Worm (Caenorhabditis elegans): ENCODE results near the gene F35B12.10.
A peak's percentile ranks its signal among the peaks of the same experiment; 100 is the strongest.

The F35B12.10 gene

ce11 chrV:11641298-11641787 lies 12.3 kb upstream of the F35B12.10 start (continued):
- TF ChIP-seq fkh-4 (tag; optimal IDR thresholded peaks at IDR 0.05; ENCODE audit: borderline replicate concordance) (no peak), Y116A8C.19 (tag; optimal IDR thresholded peaks at IDR 0.05; ENCODE audit: borderline replicate concordance) (no peak), nhr-11 (tag; optimal IDR thresholded peaks at IDR 0.05) (no peak), skn-1 (tag; optimal IDR thresholded peaks at IDR 0.05) (no peak), egl-13 (tag; optimal IDR thresholded peaks at IDR 0.05) (peak; percentile 42), lir-3 (tag; optimal IDR thresholded peaks at IDR 0.05; ENCODE audit: poor library complexity) (peak; percentile 19)

ce11 chrV:11638634-11639117 lies 9.6 kb upstream of the F35B12.10 start:
- TF ChIP-seq C04F5.9 (tag; optimal IDR thresholded peaks at IDR 0.05), result no peak
- TF ChIP-seq ceh-8 (GFP tag; optimal IDR thresholded peaks at IDR 0.05), result peak; percentile 33
- TF ChIP-seq nhr-71 (tag; optimal IDR thresholded peaks at IDR 0.05), result peak; percentile 77
- no peak for TF ChIP-seq nhr-11 (tag; optimal IDR thresholded peaks at IDR 0.05)
- peak; percentile 27 for TF ChIP-seq C16A3.4 (tag; optimal IDR thresholded peaks at IDR 0.05)
- TF ChIP-seq jun-1 (tag; optimal IDR thresholded peaks at IDR 0.05), result peak; percentile 31
- TF ChIP-seq hlh-17 (GFP tag; optimal IDR thresholded peaks at IDR 0.05; ENCODE audit: borderline replicate concordance), result no peak
- no peak for TF ChIP-seq ztf-11 (tag; optimal IDR thresholded peaks at IDR 0.05)
- peak in 2 of 3 experiments; percentile 32 to 39 for TF ChIP-seq ceh-82 (tag; optimal IDR thresholded peaks at IDR 0.05)
- no peak for TF ChIP-seq ztf-4 (tag; optimal IDR thresholded peaks at IDR 0.05)
- no peak for TF ChIP-seq F16B12.6 (tag; optimal IDR thresholded peaks at IDR 0.05)
- no peak for TF ChIP-seq unc-30 (tag; optimal IDR thresholded peaks at IDR 0.05)
- TF ChIP-seq fkh-10 (GFP tag; optimal IDR thresholded peaks at IDR 0.05), result peak; percentile 61
- TF ChIP-seq fkh-8 (tag; optimal IDR thresholded peaks at IDR 0.05), result peak; percentile 70
- peak; percentile 50 for TF ChIP-seq isw-1 (GFP tag; IDR thresholded peaks at IDR 0.05)
- no peak for TF ChIP-seq fkh-4 (tag; optimal IDR thresholded peaks at IDR 0.05; ENCODE audit: borderline replicate concordance)
- TF ChIP-seq mdl-1 (tag; optimal IDR thresholded peaks at IDR 0.05), result peak in 1 of 2 experiments; percentile 40
- peak; percentile 95 for TF ChIP-seq lin-14 (GFP tag; optimal IDR thresholded peaks at IDR 0.05)
- TF ChIP-seq ces-1 (GFP tag; optimal IDR thresholded peaks at IDR 0.05), result no peak
- TF ChIP-seq nhr-20 (tag; optimal IDR thresholded peaks at IDR 0.05), result peak; percentile 45
- TF ChIP-seq tbx-2 (tag; optimal IDR thresholded peaks at IDR 0.05), result peak; percentile 36
- TF ChIP-seq lin-39 (tag; optimal IDR thresholded peaks at IDR 0.05), result no peak
- TF ChIP-seq ceh-88 (GFP tag; IDR thresholded peaks at IDR 0.05), result peak; percentile 57; the same call in 1 of the 2 replicates
- TF ChIP-seq irx-1 (tag; optimal IDR thresholded peaks at IDR 0.05), result peak; percentile 21
- TF ChIP-seq nhr-90 (tag; optimal IDR thresholded peaks at IDR 0.05; ENCODE audit: poor library complexity), result no peak
- TF ChIP-seq vab-15 (tag; optimal IDR thresholded peaks at IDR 0.05), result peak; percentile 4
- no peak for TF ChIP-seq Y116A8C.19 (tag; optimal IDR thresholded peaks at IDR 0.05; ENCODE audit: borderline replicate concordance)
- TF ChIP-seq lin-13 (GFP tag; optimal IDR thresholded peaks at IDR 0.05), result no peak
- no peak for TF ChIP-seq snpc-4 (tag; optimal IDR thresholded peaks at IDR 0.05)
- peak; percentile 28 for TF ChIP-seq snu-23 (GFP tag; optimal IDR thresholded peaks at IDR 0.05)
- TF ChIP-seq C34B4.2 (tag; optimal IDR thresholded peaks at IDR 0.05), result no peak
- peak in 1 of 2 experiments; percentile 1 for TF ChIP-seq egl-27 (tag; optimal IDR thresholded peaks at IDR 0.05)
- TF ChIP-seq lsy-2 (tag; optimal IDR thresholded peaks at IDR 0.05), result peak; percentile 50 to 66
- TF ChIP-seq mep-1 (tag; optimal IDR thresholded peaks at IDR 0.05), result peak; percentile 43
- TF ChIP-seq fos-1 (tag; optimal IDR thresholded peaks at IDR 0.05), result no peak
- no peak for TF ChIP-seq ceh-90 (tag; optimal IDR thresholded peaks at IDR 0.05)
- peak in 1 of 2 experiments; percentile 51 for TF ChIP-seq lin-35 (GFP tag; optimal IDR thresholded peaks at IDR 0.05)
- TF ChIP-seq elt-2 (tag; optimal IDR thresholded peaks at IDR 0.05), result no peak
- no peak for TF ChIP-seq nhr-12 (tag; optimal IDR thresholded peaks at IDR 0.05)
- peak; percentile 70 for TF ChIP-seq ceh-63 (GFP tag; optimal IDR thresholded peaks at IDR 0.05)
- TF ChIP-seq sup-37 (GFP tag; optimal IDR thresholded peaks at IDR 0.05), result peak; percentile 10
- no peak for TF ChIP-seq elt-3 (tag; optimal IDR thresholded peaks at IDR 0.05)
- TF ChIP-seq nhr-85 (tag), result peak; percentile 68
- TF ChIP-seq nhr-28 (tag; optimal IDR thresholded peaks at IDR 0.05), result no peak
- TF ChIP-seq pax-3 (tag; optimal IDR thresholded peaks at IDR 0.05), result peak; percentile 74
- TF ChIP-seq ets-5 (GFP tag; IDR thresholded peaks at IDR 0.05), result no peak
